Fruit fly (Drosophila melanogaster): ENCODE data around the gene Oseg5.

Gene Oseg5

dm6 chr2L:20805624-20806339, 29.9 kb downstream of the Oseg5 start (continued):
- TF ChIP-seq CG7556 (GFP tag; optimal IDR thresholded peaks at IDR 0.05) (peak; percentile 97), CG13775 (GFP tag; optimal IDR thresholded peaks at IDR 0.05) (peak; percentile 94), E2f1 (GFP tag; IDR thresholded peaks at IDR 0.05) (peak; percentile 95), Rx (GFP tag; IDR thresholded peaks at IDR 0.05) (peak; percentile 89), CG42726 (GFP tag; IDR thresholded peaks at IDR 0.05; ENCODE audit: partially characterized antibody) (no peak), CG8765 (GFP tag; IDR thresholded peaks at IDR 0.05) (peak; percentile 75), stwl (tag; optimal IDR thresholded peaks at IDR 0.05) (peak; percentile 45), run (tag; optimal IDR thresholded peaks at IDR 0.05) (peak; percentile 96), NC2β (GFP tag; optimal IDR thresholded peaks at IDR 0.05) (peak; percentile 78), dm (GFP tag; optimal IDR thresholded peaks at IDR 0.05) (peak; percentile 60), CG9727 (GFP tag; optimal IDR thresholded peaks at IDR 0.05) (peak; percentile 96), CG9437 (GFP tag; optimal IDR thresholded peaks at IDR 0.05) (peak; percentile 92), grau (tag; optimal IDR thresholded peaks at IDR 0.05) (peak; percentile 96), bcd (GFP tag; optimal IDR thresholded peaks at IDR 0.05) (peak; percentile 95), CG14014 (GFP tag; IDR thresholded peaks at IDR 0.05) (peak; percentile 96), CG10147 (GFP tag; optimal IDR thresholded peaks at IDR 0.05) (peak; percentile 92), Side (GFP tag; optimal IDR thresholded peaks at IDR 0.05) (peak; percentile 62), br (optimal IDR thresholded peaks at IDR 0.05) (no peak), CG6854 (GFP tag; optimal IDR thresholded peaks at IDR 0.05) (peak; percentile 92), pros (GFP tag; optimal IDR thresholded peaks at IDR 0.05) (peak; percentile 9), CG9215 (GFP tag; IDR thresholded peaks at IDR 0.05) (peak; percentile 92), dati (GFP tag; IDR thresholded peaks at IDR 0.05) (peak; percentile 71), btn (GFP tag; optimal IDR thresholded peaks at IDR 0.05) (no peak), H15 (GFP tag; IDR thresholded peaks at IDR 0.05) (peak; percentile 92), unc-4 (GFP tag; IDR thresholded peaks at IDR 0.05; ENCODE audit: partially characterized antibody) (peak; percentile 15; the same call in 1 of the 2 replicates), CG17361 (GFP tag; IDR thresholded peaks at IDR 0.05) (peak; percentile 96), Trl (optimal IDR thresholded peaks at IDR 0.05) (no peak), Trl (GFP tag; optimal IDR thresholded peaks at IDR 0.05) (peak; percentile 54), CG8359 (GFP tag; optimal IDR thresholded peaks at IDR 0.05; ENCODE audit: borderline replicate concordance) (peak; percentile 84), CG9797 (GFP tag; optimal IDR thresholded peaks at IDR 0.05) (peak; percentile 35), Awh (GFP tag; IDR thresholded peaks at IDR 0.05) (peak; percentile 93), CG2199 (GFP tag; IDR thresholded peaks at IDR 0.05) (peak; percentile 84; the same call in 2 of the 3 replicates), p53 (GFP tag; optimal IDR thresholded peaks at IDR 0.05) (peak; percentile 18), jumu (GFP tag; optimal IDR thresholded peaks at IDR 0.05) (peak; percentile 69), CG31365 (tag; optimal IDR thresholded peaks at IDR 0.05) (peak; percentile 78), HLH3B (GFP tag; IDR thresholded peaks at IDR 0.05) (peak; percentile 91), exex (tag; optimal IDR thresholded peaks at IDR 0.05) (peak; percentile 91), seq (GFP tag; IDR thresholded peaks at IDR 0.05) (peak; percentile 97), sug (tag; optimal IDR thresholded peaks at IDR 0.05) (peak; percentile 93), nerfin-2 (GFP tag; IDR thresholded peaks at IDR 0.05; ENCODE audit: partially characterized antibody) (peak; percentile 85), CG13424 (tag; optimal IDR thresholded peaks at IDR 0.05) (peak; percentile 95), Abd-B (GFP tag; optimal IDR thresholded peaks at IDR 0.05) (peak; percentile 94), bbx (GFP tag; IDR thresholded peaks at IDR 0.05; ENCODE audit: partially characterized antibody) (peak; percentile 63; the same call in 1 of the 2 replicates), Sox100B (GFP tag; optimal IDR thresholded peaks at IDR 0.05) (peak; percentile 92)

Data from whole organism, embryonic.